Fruit fly (Drosophila melanogaster): ENCODE results near the gene Rcd4.
A peak's percentile ranks its signal among the peaks of the same experiment; 100 is the strongest.

Gene Rcd4

DNA sequence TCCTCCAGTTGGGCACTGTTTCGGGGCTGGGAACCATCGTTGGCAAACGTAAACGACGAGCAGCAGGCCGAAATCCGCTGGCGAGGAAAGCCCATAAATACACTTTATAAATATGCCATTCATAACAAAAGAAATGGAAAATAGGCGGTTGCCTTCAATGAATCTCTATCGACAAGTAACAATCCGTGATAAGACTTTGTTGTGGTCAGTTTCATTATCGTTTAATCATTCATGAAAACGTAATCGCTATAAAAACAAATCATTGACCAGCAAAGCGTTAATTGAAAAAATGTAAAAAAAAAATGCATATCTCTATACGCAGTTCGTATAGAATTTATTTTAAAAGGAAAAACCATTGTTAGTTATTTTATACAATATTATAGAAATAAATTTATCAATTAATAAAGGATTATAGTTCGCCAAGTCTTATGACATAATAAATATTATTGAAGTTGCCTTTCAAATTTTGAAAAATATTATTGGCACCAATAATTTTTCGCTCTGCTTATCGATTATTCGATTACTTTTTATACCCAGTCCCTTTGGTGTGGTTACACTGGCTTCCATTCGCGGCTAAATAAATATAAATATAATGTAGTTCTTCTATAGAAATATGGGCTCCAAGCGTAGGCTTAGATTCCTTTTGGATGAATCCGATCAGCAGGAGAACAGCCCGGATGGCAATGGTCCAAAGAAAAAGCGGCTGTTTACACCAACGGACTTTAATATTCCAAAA is 17.4 kb downstream of the Rcd4 start, which contains the start of gene CG31898 (continued):
- TF ChIP-seq sqz (GFP tag; optimal IDR thresholded peaks at IDR 0.05): no peak
- no peak for TF ChIP-seq usp (GFP tag; optimal IDR thresholded peaks at IDR 0.05)
- TF ChIP-seq lbe (GFP tag; optimal IDR thresholded peaks at IDR 0.05): peak; percentile 47
- no peak for TF ChIP-seq sob (GFP tag; IDR thresholded peaks at IDR 0.05)
- peak; percentile 34 for TF ChIP-seq BEAF-32 (GFP tag; optimal IDR thresholded peaks at IDR 0.05)
- TF ChIP-seq MTF-1 (GFP tag; optimal IDR thresholded peaks at IDR 0.05; ENCODE audit: borderline replicate concordance): no peak
- TF ChIP-seq bowl (GFP tag; IDR thresholded peaks at IDR 0.05): no peak
- TF ChIP-seq CG4820 (GFP tag; optimal IDR thresholded peaks at IDR 0.05): no peak
- 0 out of 2 replicates have a peak, but pooled peaks have one; percentile 26 for TF ChIP-seq unc-4 (GFP tag; IDR thresholded peaks at IDR 0.05; ENCODE audit: partially characterized antibody)
- peak; percentile 23 for TF ChIP-seq CG10267 (tag; optimal IDR thresholded peaks at IDR 0.05)
- no peak for TF ChIP-seq CG11504 (tag; optimal IDR thresholded peaks at IDR 0.05)
- TF ChIP-seq CG15696 (tag; optimal IDR thresholded peaks at IDR 0.05): no peak
- TF ChIP-seq CG17385 (GFP tag; optimal IDR thresholded peaks at IDR 0.05): no peak
- TF ChIP-seq oc (tag; optimal IDR thresholded peaks at IDR 0.05): no peak
- no peak for TF ChIP-seq CG7357 (GFP tag; IDR thresholded peaks at IDR 0.05)
- no peak for TF ChIP-seq ATbp (GFP tag; optimal IDR thresholded peaks at IDR 0.05)
- TF ChIP-seq nau (GFP tag; optimal IDR thresholded peaks at IDR 0.05): no peak
- TF ChIP-seq stwl (tag; optimal IDR thresholded peaks at IDR 0.05): peak; percentile 58
- TF ChIP-seq Sox102F (GFP tag; optimal IDR thresholded peaks at IDR 0.05): no peak
- peak; percentile 31; the same call in 1 of the 2 replicates for TF ChIP-seq CG13287 (GFP tag; IDR thresholded peaks at IDR 0.05; ENCODE audit: partially characterized antibody)
- no peak for TF ChIP-seq pros (GFP tag; optimal IDR thresholded peaks at IDR 0.05)
- peak; percentile 9; the same call in 1 of the 2 replicates for TF ChIP-seq bbx (GFP tag; IDR thresholded peaks at IDR 0.05; ENCODE audit: partially characterized antibody)
- peak; percentile 48; the same call in 1 of the 2 replicates for TF ChIP-seq nerfin-2 (GFP tag; IDR thresholded peaks at IDR 0.05; ENCODE audit: partially characterized antibody)
- no peak for TF ChIP-seq chm (GFP tag; IDR thresholded peaks at IDR 0.05)
- TF ChIP-seq CG1832 (GFP tag; optimal IDR thresholded peaks at IDR 0.05): no peak

DNA sequence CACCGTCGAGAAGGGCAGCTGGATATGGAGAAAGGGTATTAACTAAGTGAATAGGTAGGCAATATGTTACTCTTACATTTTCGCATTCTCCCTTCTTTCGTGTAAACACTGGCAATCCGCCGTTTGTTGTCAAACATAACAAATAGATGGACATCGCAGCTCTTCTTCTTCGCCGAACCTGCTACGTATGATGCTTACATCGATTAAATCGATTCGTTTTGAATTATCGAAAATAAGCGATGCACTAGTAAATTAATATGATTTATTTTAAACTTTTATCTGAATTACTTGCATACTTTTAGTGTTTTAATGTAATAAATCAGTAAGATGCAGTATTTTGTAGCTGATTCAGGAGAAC is 20.2 kb downstream of the Rcd4 start, which contains the start of gene fy:
TSS of gene fy (minus strand) at position 353 of the 358 bp plus-strand sequence.
- TF ChIP-seq Sox100B (GFP tag; optimal IDR thresholded peaks at IDR 0.05): peak; percentile 22
- no peak for TF ChIP-seq dmrt11E (tag; optimal IDR thresholded peaks at IDR 0.05)
- TF ChIP-seq sens-2 (GFP tag; IDR thresholded peaks at IDR 0.05): no peak
- TF ChIP-seq Deaf1 (tag; optimal IDR thresholded peaks at IDR 0.05): no peak
- no peak for TF ChIP-seq gsb (GFP tag; IDR thresholded peaks at IDR 0.05)
- no peak for TF ChIP-seq fru (optimal IDR thresholded peaks at IDR 0.05)
- TF ChIP-seq Blimp-1 (GFP tag; optimal IDR thresholded peaks at IDR 0.05): no peak
- TF ChIP-seq Bgb (GFP tag; IDR thresholded peaks at IDR 0.05; ENCODE audit: partially characterized antibody): no peak
- TF ChIP-seq ro (GFP tag; IDR thresholded peaks at IDR 0.05): no peak
- TF ChIP-seq Side (GFP tag; optimal IDR thresholded peaks at IDR 0.05): no peak
- TF ChIP-seq CG6175 (GFP tag; IDR thresholded peaks at IDR 0.05): no peak
- no peak for TF ChIP-seq Mes4 (GFP tag; optimal IDR thresholded peaks at IDR 0.05)
- peak; percentile 91 for TF ChIP-seq CG17385 (GFP tag; optimal IDR thresholded peaks at IDR 0.05)
- no peak for TF ChIP-seq cato (GFP tag; optimal IDR thresholded peaks at IDR 0.05; ENCODE audit: borderline replicate concordance)
- no peak for TF ChIP-seq CG7786 (GFP tag; optimal IDR thresholded peaks at IDR 0.05)
- no peak for TF ChIP-seq Mrtf (GFP tag; IDR thresholded peaks at IDR 0.05)
- no peak for TF ChIP-seq CG11456 (GFP tag; IDR thresholded peaks at IDR 0.05)
- no peak for TF ChIP-seq CG10274 (GFP tag; optimal IDR thresholded peaks at IDR 0.05)
- peak; percentile 96 for TF ChIP-seq CG5180 (GFP tag; optimal IDR thresholded peaks at IDR 0.05)
- no peak for TF ChIP-seq al (GFP tag; IDR thresholded peaks at IDR 0.05)
- TF ChIP-seq CG6254 (GFP tag; optimal IDR thresholded peaks at IDR 0.05): no peak

All from whole organism, embryonic.